Worm (Caenorhabditis elegans) whole organism, L4 larva: Measurements from ENCODE around the gene mtr-4.

ENCODE experiments used
- F26F4.8 ChIP-seq: fragments of 200-800 bp; sonication (Bioruptor generic); conservative IDR thresholded peaks from 2 replicates; pipeline ENCODE4 v1.3.6; 2022; ENCODE audit warnings: missing genetic modification characterization, missing compliant biosample characterization
- F49E8.2 ChIP-seq: sonication (generic microtip); optimal IDR thresholded peaks from 2 replicates; lab custom pipeline; 2016; ENCODE audit warnings: missing compliant biosample characterization, mild to moderate bottlenecking, missing genetic modification characterization, borderline replicate concordance
- R02D3.7 ChIP-seq: fragments of 150-350 bp; sonication (generic microtip); optimal IDR thresholded peaks from 3 replicates; lab custom pipeline; 2014; ENCODE audit warnings: missing biosample characterization, missing genetic modification characterization
- Y5F2A.4 ChIP-seq: fragments of 200-800 bp; sonication (Bioruptor generic); optimal IDR thresholded peaks from 2 replicates; lab custom pipeline; 2018; ENCODE audit warnings: mild to moderate bottlenecking, missing genetic modification characterization, missing compliant biosample characterization
- Y75B8A.6 ChIP-seq: fragments of 200-800 bp; sonication (Bioruptor generic); IDR thresholded peaks from 2 replicates; pipeline ENCODE4 v1.3.6; 2022; ENCODE audit warnings: missing genetic modification reagents, missing genetic modification characterization, missing compliant biosample characterization
- ZK337.2 ChIP-seq: fragments of 200-800 bp; sonication (Bioruptor generic); IDR thresholded peaks from 2 replicates; pipeline ENCODE4 v1.3.6; 2022; ENCODE audit warnings: missing genetic modification reagents, missing genetic modification characterization, missing compliant biosample characterization
- ZK546.5 ChIP-seq, 2 experiments: sonication (generic microtip); optimal IDR thresholded peaks; 2 replicates each; lab custom pipeline; 2017; ENCODE audit warnings: missing biosample characterization in 2 of 2, missing genetic modification characterization in 2 of 2
- aha-1 ChIP-seq: fragments of 150-350 bp; peaks from one replicate; lab custom pipeline; 2014; ENCODE audit warnings: missing biosample characterization, missing genetic modification characterization
- arid-1 ChIP-seq: fragments of 200-800 bp; sonication (Bioruptor generic); conservative IDR thresholded peaks from 2 replicates; pipeline ENCODE4 v1.3.6; 2022; ENCODE audit warnings: missing genetic modification reagents, missing genetic modification characterization, missing compliant biosample characterization
- attf-4 ChIP-seq: sonication (generic microtip); optimal IDR thresholded peaks from 3 replicates; lab custom pipeline; 2017; ENCODE audit warnings: missing biosample characterization, missing genetic modification characterization
- ceh-32 ChIP-seq: sonication (generic microtip); optimal IDR thresholded peaks from 2 replicates; lab custom pipeline; 2016; ENCODE audit warnings: mild to moderate bottlenecking, missing genetic modification characterization, missing compliant biosample characterization; ENCODE audit not compliant: poor library complexity
- ceh-62 ChIP-seq: sonication (generic microtip); optimal IDR thresholded peaks from 2 replicates; lab custom pipeline; 2017; ENCODE audit warnings: missing biosample characterization, missing genetic modification characterization
- ceh-82 ChIP-seq: sonication (generic microtip); optimal IDR thresholded peaks from 2 replicates; lab custom pipeline; 2017; ENCODE audit warnings: missing biosample characterization, missing genetic modification characterization
- daf-16 ChIP-seq, 3 experiments: sonication (generic microtip); optimal IDR thresholded peaks; 2 replicates each; lab custom pipeline; 2016 to 2017; ENCODE audit warnings: missing genetic modification characterization in 3 of 3, missing genetic modification reagents in 3 of 3, mild to moderate bottlenecking in 2 of 3, missing compliant biosample characterization in 2 of 3, missing biosample characterization in 1 of 3, moderate library complexity in 1 of 3
- daf-19 ChIP-seq: fragments of 200-800 bp; sonication (Bioruptor generic); conservative IDR thresholded peaks from 2 replicates; pipeline ENCODE4 v1.3.6; 2022; ENCODE audit warnings: missing genetic modification characterization, missing compliant biosample characterization
- dpl-1 ChIP-seq: fragments of 150-350 bp; optimal IDR thresholded peaks from 2 replicates; lab custom pipeline; 2014; ENCODE audit warnings: missing biosample characterization, missing genetic modification reagents, missing genetic modification characterization
- fos-1 ChIP-seq: fragments of 150-350 bp; optimal IDR thresholded peaks from 2 replicates; lab custom pipeline; 2014; ENCODE audit warnings: missing biosample characterization, missing genetic modification characterization
- gei-8 ChIP-seq: fragments of 200-800 bp; sonication (Bioruptor generic); optimal IDR thresholded peaks from 2 replicates; lab custom pipeline; 2018; ENCODE audit warnings: mild to moderate bottlenecking, missing genetic modification characterization, missing compliant biosample characterization
- hlh-11 ChIP-seq: fragments of 200-800 bp; sonication (Bioruptor generic); optimal IDR thresholded peaks from 2 replicates; lab custom pipeline; 2018; ENCODE audit warnings: mild to moderate bottlenecking, missing genetic modification characterization, missing compliant biosample characterization
- hlh-30 ChIP-seq: sonication (generic microtip); optimal IDR thresholded peaks from 2 replicates; lab custom pipeline; 2017; ENCODE audit warnings: antibody characterized with exemption, mild to moderate bottlenecking, missing genetic modification characterization, missing compliant biosample characterization; ENCODE audit not compliant: insufficient read depth
- hmg-1.1 ChIP-seq: fragments of 200-800 bp; sonication (Bioruptor generic); IDR thresholded peaks from 2 replicates; pipeline ENCODE4 v1.3.6; 2022; ENCODE audit warnings: missing genetic modification reagents, missing genetic modification characterization, missing compliant biosample characterization
- jun-1 ChIP-seq: fragments of 150-350 bp; optimal IDR thresholded peaks from 2 replicates; lab custom pipeline; 2014; ENCODE audit warnings: missing biosample characterization, missing genetic modification reagents, missing genetic modification characterization
- lim-7 ChIP-seq: fragments of 200-800 bp; sonication (Bioruptor generic); IDR thresholded peaks from 2 replicates; pipeline ENCODE4 v1.3.6; 2022; ENCODE audit warnings: missing genetic modification characterization, missing compliant biosample characterization
- lin-39 ChIP-seq: fragments of 150-350 bp; optimal IDR thresholded peaks from 2 replicates; lab custom pipeline; 2014; ENCODE audit warnings: missing biosample characterization, missing genetic modification reagents, missing genetic modification characterization
- lir-3 ChIP-seq: sonication (generic microtip); optimal IDR thresholded peaks from 2 replicates; lab custom pipeline; 2016; ENCODE audit warnings: mild to moderate bottlenecking, missing genetic modification characterization, missing compliant biosample characterization
- madf-5 ChIP-seq, 2 experiments: fragments of 200-800 bp; sonication (Bioruptor generic); IDR thresholded peaks; 2 replicates each; pipeline ENCODE4 v1.3.6; 2022; ENCODE audit warnings: missing compliant biosample characterization in 2 of 2, missing genetic modification characterization in 2 of 2
- madf-9 ChIP-seq: fragments of 200-800 bp; sonication (Bioruptor generic); conservative IDR thresholded peaks from 2 replicates; pipeline ENCODE4 v1.3.6; 2022; ENCODE audit warnings: missing genetic modification reagents, missing genetic modification characterization, missing compliant biosample characterization
- mdt-29 ChIP-seq: fragments of 200-800 bp; sonication (Bioruptor generic); IDR thresholded peaks from 2 replicates; pipeline ENCODE4 v1.3.6; 2022; ENCODE audit warnings: missing genetic modification reagents, missing genetic modification characterization, missing compliant biosample characterization
- mes-2 ChIP-seq: sonication (generic microtip); optimal IDR thresholded peaks from 2 replicates; lab custom pipeline; 2016; ENCODE audit warnings: missing genotype, mild to moderate bottlenecking, missing genetic modification characterization, missing compliant biosample characterization; ENCODE audit not compliant: poor library complexity, severe bottlenecking
- nhr-10 ChIP-seq: fragments of 150-350 bp; optimal IDR thresholded peaks from 2 replicates; lab custom pipeline; 2014; ENCODE audit warnings: missing biosample characterization, missing genetic modification characterization
- nhr-102 ChIP-seq: sonication (generic microtip); optimal IDR thresholded peaks from 2 replicates; lab custom pipeline; 2016; ENCODE audit warnings: mild to moderate bottlenecking, missing genetic modification characterization, moderate library complexity, missing compliant biosample characterization
- nhr-111 ChIP-seq: fragments of 200-800 bp; sonication (Bioruptor generic); optimal IDR thresholded peaks from 2 replicates; lab custom pipeline; 2018; ENCODE audit warnings: mild to moderate bottlenecking, missing genetic modification characterization, missing compliant biosample characterization
- nhr-237 ChIP-seq: sonication (generic microtip); optimal IDR thresholded peaks from 2 replicates; lab custom pipeline; 2017; ENCODE audit warnings: missing biosample characterization, missing genetic modification characterization
- nhr-25 ChIP-seq: sonication (generic microtip); optimal IDR thresholded peaks from 2 replicates; lab custom pipeline; 2017; ENCODE audit warnings: missing genetic modification characterization, mild to moderate bottlenecking, missing compliant biosample characterization, antibody characterized with exemption, moderate library complexity, borderline replicate concordance; ENCODE audit not compliant: insufficient read depth
- nhr-28 ChIP-seq: fragments of 150-350 bp; optimal IDR thresholded peaks from 2 replicates; lab custom pipeline; 2014; ENCODE audit warnings: missing biosample characterization, missing genetic modification characterization
- nhr-42 ChIP-seq: fragments of 200-800 bp; sonication (Bioruptor generic); IDR thresholded peaks from 2 replicates; pipeline ENCODE4 v1.3.6; 2022; ENCODE audit warnings: missing genetic modification characterization, missing compliant biosample characterization
- nhr-48 ChIP-seq: sonication (generic microtip); optimal IDR thresholded peaks from 2 replicates; lab custom pipeline; 2016; ENCODE audit warnings: mild to moderate bottlenecking, missing genetic modification characterization, missing compliant biosample characterization
- nhr-6 ChIP-seq: fragments of 150-350 bp; optimal IDR thresholded peaks from 2 replicates; lab custom pipeline; 2014; ENCODE audit warnings: missing biosample characterization, missing genetic modification characterization
- nhr-76 ChIP-seq: fragments of 150-350 bp; optimal IDR thresholded peaks from 2 replicates; lab custom pipeline; 2014; ENCODE audit warnings: missing biosample characterization, missing genetic modification characterization
- php-3 ChIP-seq: fragments of 200-800 bp; sonication (Bioruptor generic); IDR thresholded peaks from 2 replicates; pipeline ENCODE4 v1.3.6; 2022; ENCODE audit warnings: missing genetic modification reagents, missing genetic modification characterization, missing compliant biosample characterization
- set-16 ChIP-seq: fragments of 200-800 bp; sonication (Bioruptor generic); IDR thresholded peaks from 2 replicates; pipeline ENCODE4 v1.3.6; 2022; ENCODE audit warnings: missing genetic modification reagents, missing genetic modification characterization, missing compliant biosample characterization
- skn-1 ChIP-seq: fragments of 150-350 bp; optimal IDR thresholded peaks from 2 replicates; lab custom pipeline; 2014; ENCODE audit warnings: missing biosample characterization, missing genetic modification characterization
- spr-1 ChIP-seq: sonication (generic microtip); optimal IDR thresholded peaks from 2 replicates; lab custom pipeline; 2016; ENCODE audit warnings: mild to moderate bottlenecking, missing genetic modification characterization, missing compliant biosample characterization
- spr-3 ChIP-seq: fragments of 200-800 bp; sonication (Bioruptor generic); optimal IDR thresholded peaks from 2 replicates; lab custom pipeline; 2018; ENCODE audit warnings: mild to moderate bottlenecking, missing genetic modification characterization, missing compliant biosample characterization
- tag-97 ChIP-seq: fragments of 200-800 bp; sonication (Bioruptor generic); IDR thresholded peaks from 2 replicates; pipeline ENCODE4 v1.3.6; 2022; ENCODE audit warnings: missing genetic modification characterization, missing compliant biosample characterization
- tra-1 ChIP-seq: fragments of 200-800 bp; sonication (Bioruptor generic); IDR thresholded peaks from 2 replicates; pipeline ENCODE4 v1.3.6; 2022; ENCODE audit warnings: missing genetic modification reagents, missing genetic modification characterization, missing compliant biosample characterization
- unc-39 ChIP-seq: sonication (generic microtip); optimal IDR thresholded peaks from 2 replicates; lab custom pipeline; 2017; ENCODE audit warnings: missing biosample characterization, missing genetic modification characterization
- zfp-2 ChIP-seq: sonication (generic microtip); optimal IDR thresholded peaks from 2 replicates; lab custom pipeline; 2016; ENCODE audit warnings: mild to moderate bottlenecking, missing genetic modification characterization, missing compliant biosample characterization
- zip-11 ChIP-seq: fragments of 200-800 bp; sonication (Bioruptor generic); IDR thresholded peaks from 2 replicates; pipeline ENCODE4 v1.3.6; 2022; ENCODE audit warnings: missing genetic modification characterization, missing compliant biosample characterization
- ztf-11 ChIP-seq: fragments of 150-350 bp; optimal IDR thresholded peaks from 2 replicates; lab custom pipeline; 2014; ENCODE audit warnings: missing biosample characterization, missing genetic modification characterization

The mtr-4 gene

DNA sequence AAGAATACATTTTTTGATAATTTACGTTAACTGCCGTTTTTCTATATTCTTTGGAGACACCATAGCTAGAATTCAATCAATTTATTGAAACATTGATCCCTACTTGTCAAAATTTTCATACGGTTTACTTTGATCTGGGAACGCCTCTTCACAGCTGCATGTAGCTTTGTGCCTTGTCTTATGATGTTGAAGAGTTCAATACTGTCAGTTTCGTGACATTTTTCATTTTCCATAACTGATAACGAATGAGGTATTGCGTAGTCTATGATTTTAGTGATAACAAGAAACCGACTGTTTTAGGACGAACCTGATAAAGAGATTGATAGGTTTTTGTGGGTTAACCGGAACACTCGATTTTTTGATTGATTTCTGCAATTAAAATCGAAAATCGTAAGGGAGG is 24.1 kb upstream of the mtr-4 start (continued):
- TF ChIP-seq zip-11 (GFP tag; lab: Robert Waterston, UW) (no peak), zfp-2 (tag; lab: Kevin White, UChicago) (no peak), hlh-11 (tag; lab: Kevin White, UChicago) (peak; percentile 96), nhr-10 (tag; lab: Kevin White, UChicago) (peak; percentile 64)

DNA sequence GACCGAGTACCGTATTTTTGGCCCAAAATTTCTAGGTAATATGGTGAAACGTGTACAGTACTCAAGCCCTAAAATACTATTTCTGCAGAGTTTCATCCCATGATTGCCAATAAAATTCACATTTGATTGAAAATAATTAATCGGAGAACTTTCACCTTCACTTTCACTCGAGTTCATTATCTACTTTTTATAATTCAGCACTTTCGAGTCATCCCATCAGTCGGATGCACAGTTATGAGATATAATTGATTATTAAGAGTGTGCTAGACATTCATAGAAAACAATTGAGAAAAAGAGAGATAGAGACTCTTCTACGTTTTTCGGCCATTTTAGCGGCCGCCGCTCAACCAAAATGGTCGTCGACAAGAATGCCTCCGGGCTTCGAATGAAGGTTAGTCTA is 22.8 kb upstream of the mtr-4 start, which contains the start of gene fat-3:
fat-3 (plus strand) TSS at position 313 of the 400 bp plus-strand sequence.
- no peak for TF ChIP-seq zip-11 (GFP tag; lab: Robert Waterston, UW)
- no peak for TF ChIP-seq aha-1 (tag; lab: Kevin White, UChicago)
- no peak for TF ChIP-seq nhr-6
- no peak for TF ChIP-seq ceh-32
- no peak for TF ChIP-seq nhr-42 (GFP tag; lab: Robert Waterston, UW)
- TF ChIP-seq madf-9, result no peak
- TF ChIP-seq set-16 (GFP tag; lab: Robert Waterston, UW), result no peak
- TF ChIP-seq ZK546.5 (tag; optimal IDR thresholded peaks at IDR 0.05; lab: Kevin White, UChicago), result no peak
- no peak for TF ChIP-seq dpl-1 (GFP tag; lab: Kevin White, UChicago)
- TF ChIP-seq nhr-76, result no peak
- TF ChIP-seq arid-1 (GFP tag; lab: Robert Waterston, UW), result no peak
- peak; percentile 60 for TF ChIP-seq hlh-11 (tag; lab: Kevin White, UChicago)
- TF ChIP-seq lin-39 (tag; lab: Kevin White, UChicago), result no peak
- TF ChIP-seq lim-7 (GFP tag; lab: Robert Waterston, UW), result no peak
- peak; percentile 4 for TF ChIP-seq nhr-48 (tag; lab: Kevin White, UChicago)
- TF ChIP-seq nhr-102 (tag; lab: Kevin White, UChicago), result no peak
- peak; percentile 49 for TF ChIP-seq hlh-30 (tag; lab: Kevin White, UChicago)
- 0 out of 2 replicates have a peak, but pooled peaks have one; percentile 10 for TF ChIP-seq mdt-29 (GFP tag; lab: Robert Waterston, UW)
- no peak for TF ChIP-seq ZK337.2 (GFP tag; lab: Robert Waterston, UW)
- TF ChIP-seq spr-1 (tag; lab: Kevin White, UChicago), result no peak
- TF ChIP-seq nhr-237, result no peak
- TF ChIP-seq tag-97 (GFP tag; lab: Robert Waterston, UW), result no peak
- no peak for TF ChIP-seq Y5F2A.4 (GFP tag; lab: Kevin White, UChicago)
- peak; percentile 61 for TF ChIP-seq nhr-28
- TF ChIP-seq mes-2, result peak; percentile 17
- TF ChIP-seq Y75B8A.6 (GFP tag; lab: Robert Waterston, UW), result no peak
- no peak for TF ChIP-seq skn-1
- no peak for TF ChIP-seq unc-39 (tag; lab: Kevin White, UChicago)
- no peak for TF ChIP-seq jun-1 (tag; lab: Kevin White, UChicago)
- no peak for TF ChIP-seq attf-4 (tag; lab: Kevin White, UChicago)
- TF ChIP-seq fos-1 (tag; lab: Kevin White, UChicago), result no peak
- TF ChIP-seq nhr-25 (tag; lab: Kevin White, UChicago), result no peak
- TF ChIP-seq spr-3 (GFP tag; lab: Kevin White, UChicago), result no peak
- TF ChIP-seq php-3, result peak; percentile 82
- TF ChIP-seq ceh-62, result no peak
- TF ChIP-seq madf-5 (GFP tag; IDR thresholded peaks at IDR 0.05; lab: Robert Waterston, UW), result no peak
- no peak for TF ChIP-seq gei-8 (GFP tag; lab: Kevin White, UChicago)
- TF ChIP-seq ceh-82 (tag; lab: Kevin White, UChicago), result no peak
- TF ChIP-seq F26F4.8 (GFP tag; lab: Robert Waterston, UW), result no peak
- no peak for TF ChIP-seq F49E8.2 (tag; lab: Kevin White, UChicago)
- TF ChIP-seq R02D3.7 (tag; lab: Kevin White, UChicago), result no peak
- no peak for TF ChIP-seq nhr-111 (GFP tag; lab: Kevin White, UChicago)
- 0 out of 2 replicates have a peak, but pooled peaks have one; percentile 12 for TF ChIP-seq tra-1 (GFP tag; lab: Robert Waterston, UW)
- TF ChIP-seq lir-3 (tag; lab: Kevin White, UChicago), result no peak
- no peak for TF ChIP-seq hmg-1.1
- no peak for TF ChIP-seq daf-16 (GFP tag; optimal IDR thresholded peaks at IDR 0.05; lab: Kevin White, UChicago)
- peak; percentile 68 for TF ChIP-seq daf-16 (tag; optimal IDR thresholded peaks at IDR 0.05; lab: Kevin White, UChicago)
- TF ChIP-seq daf-19 (GFP tag; lab: Robert Waterston, UW), result no peak
- TF ChIP-seq ztf-11 (tag; lab: Kevin White, UChicago), result no peak
